Worm (Caenorhabditis elegans): Measurements from ENCODE around the gene erh-2.

erh-2 gene

DNA sequence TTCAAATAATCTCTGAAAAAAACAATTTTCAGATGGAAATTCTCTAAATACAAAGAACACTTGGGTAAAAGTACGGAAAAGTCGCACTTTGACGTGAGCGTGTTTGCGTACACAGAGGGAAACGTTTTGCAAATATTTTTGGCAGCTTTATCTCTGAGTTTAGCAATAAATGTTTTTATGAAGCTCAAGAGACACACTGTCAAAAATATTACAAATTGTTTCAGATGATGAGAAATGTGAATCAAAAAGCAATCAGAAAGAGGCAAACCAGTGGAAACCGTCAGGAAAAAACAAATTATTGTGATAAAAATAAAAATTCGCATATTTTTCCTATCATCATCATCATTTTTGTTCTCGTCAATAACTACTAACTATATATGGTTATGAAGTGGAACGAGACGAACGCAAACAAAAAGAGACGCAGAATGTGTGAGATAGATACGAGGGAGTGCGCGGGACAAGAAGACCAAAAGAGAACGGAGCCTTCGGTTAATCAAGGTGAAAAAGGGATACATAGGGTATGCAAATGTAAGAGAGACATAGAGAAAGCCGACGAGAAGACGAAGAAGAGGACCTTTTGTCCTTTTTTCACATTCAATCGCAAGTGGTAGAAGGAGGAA lies 19.4 kb downstream of the erh-2 start, which contains the start of gene sel-2 (continued):
- no peak for TF ChIP-seq snpc-4 (tag; optimal IDR thresholded peaks at IDR 0.05)

DNA sequence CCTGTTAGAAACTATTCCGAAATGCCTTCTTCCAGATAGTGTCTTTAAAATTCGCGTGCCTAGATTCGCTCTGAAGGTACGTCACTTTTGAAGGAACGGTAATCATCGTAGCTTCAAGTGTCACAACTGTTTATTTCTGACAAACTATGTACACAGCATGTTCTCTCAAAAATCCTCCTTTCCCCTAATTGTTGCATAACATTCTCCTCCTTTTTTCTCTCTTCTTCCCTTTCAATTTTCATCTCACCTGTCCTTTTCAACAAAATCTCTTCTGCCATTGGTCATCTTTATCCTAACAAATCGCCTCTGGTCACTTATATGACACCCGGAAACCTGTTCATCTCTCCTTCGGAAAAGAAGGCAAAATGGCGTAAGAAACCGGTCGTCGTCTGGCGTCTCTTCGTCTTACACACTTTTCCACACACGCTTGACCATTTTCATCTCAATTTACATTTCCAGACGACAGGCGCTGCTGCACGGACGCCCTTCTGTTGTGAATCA lies 23.1 kb downstream of the erh-2 start, which contains the start of gene lips-3:
Gene lips-3, plus strand, starts transcription at position 458 of the 501 bp plus-strand sequence.
- TF ChIP-seq ama-1 (optimal IDR thresholded peaks at IDR 0.05) = no peak
- peak; percentile 11 for TF ChIP-seq lin-14 (GFP tag; optimal IDR thresholded peaks at IDR 0.05)
- TF ChIP-seq unc-30 (tag; optimal IDR thresholded peaks at IDR 0.05) = no peak
- TF ChIP-seq efl-1 (optimal IDR thresholded peaks at IDR 0.05) = no peak
- TF ChIP-seq efl-1 (GFP tag; optimal IDR thresholded peaks at IDR 0.05 in 1 of 2) = no peak
- TF ChIP-seq dsc-1 (tag; optimal IDR thresholded peaks at IDR 0.05) = no peak
- no peak for TF ChIP-seq C04F5.9 (tag; optimal IDR thresholded peaks at IDR 0.05)
- TF ChIP-seq C16A3.4 (tag; optimal IDR thresholded peaks at IDR 0.05) = no peak
- TF ChIP-seq zip-4 (GFP tag; optimal IDR thresholded peaks at IDR 0.05) = no peak
- no peak for TF ChIP-seq xbp-1 (tag; optimal IDR thresholded peaks at IDR 0.05)
- no peak for TF ChIP-seq ces-1 (GFP tag; optimal IDR thresholded peaks at IDR 0.05)
- no peak for TF ChIP-seq hlh-4 (tag; optimal IDR thresholded peaks at IDR 0.05)
- no peak for TF ChIP-seq alr-1 (tag; optimal IDR thresholded peaks at IDR 0.05; ENCODE audit: borderline replicate concordance)
- no peak for TF ChIP-seq fkh-10 (GFP tag; optimal IDR thresholded peaks at IDR 0.05)
- TF ChIP-seq blmp-1 (tag; optimal IDR thresholded peaks at IDR 0.05) = peak; percentile 91
- no peak for TF ChIP-seq mef-2 (tag; optimal IDR thresholded peaks at IDR 0.05)
- no peak for TF ChIP-seq fos-1 (tag; optimal IDR thresholded peaks at IDR 0.05)

- TF ChIP-seq lin-14 (GFP tag; optimal IDR thresholded peaks at IDR 0.05) (peak; percentile 48), sup-37 (GFP tag; optimal IDR thresholded peaks at IDR 0.05) (no peak), lir-3 (tag; optimal IDR thresholded peaks at IDR 0.05; ENCODE audit: poor library complexity) (no peak), skn-1 (tag; optimal IDR thresholded peaks at IDR 0.05) (no peak), fkh-10 (GFP tag; optimal IDR thresholded peaks at IDR 0.05) (peak; percentile 46)
Observed at ce11 chrIII:4622375-4623130, 29.5 kb downstream of the erh-2 start, which contains the start of gene lron-5. lron-5 (plus strand) TSS chrIII:4623029.

DNA sequence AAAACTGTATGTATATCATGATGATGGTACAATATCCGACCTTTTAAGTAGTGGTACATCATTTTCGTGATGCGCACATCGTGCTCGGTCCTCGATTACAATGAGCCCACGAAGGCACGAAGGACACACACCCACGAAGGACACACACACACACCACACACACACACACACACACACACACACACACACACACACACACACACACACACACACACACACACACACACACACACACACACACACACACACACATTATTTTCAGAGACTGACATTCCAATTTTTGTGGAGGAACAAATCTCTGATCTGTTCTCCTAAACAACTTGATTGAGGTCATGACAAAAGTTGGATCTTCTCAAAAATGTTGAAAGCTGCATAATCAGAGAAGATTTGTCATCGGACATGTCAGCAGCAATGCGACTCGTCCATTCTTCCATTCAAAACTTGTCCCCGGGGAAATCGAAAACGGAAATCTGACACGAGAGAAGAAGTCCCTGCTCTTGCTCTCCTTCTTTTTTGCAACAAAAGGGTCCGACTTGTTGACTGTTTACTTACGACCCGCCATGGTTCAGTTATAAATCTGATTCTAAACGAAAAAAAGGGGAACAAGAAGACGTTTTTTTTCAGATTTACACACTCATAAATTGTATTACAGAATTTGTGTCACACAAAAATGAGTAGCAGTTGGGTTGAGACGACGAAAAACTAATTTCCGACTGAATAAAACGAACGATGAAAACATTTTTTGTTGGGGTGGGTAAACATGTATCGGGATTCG lies 33.3 kb downstream of the erh-2 start:
- TF ChIP-seq lin-14 (GFP tag; optimal IDR thresholded peaks at IDR 0.05) (peak; percentile 62), fkh-10 (GFP tag; optimal IDR thresholded peaks at IDR 0.05) (peak; percentile 78), mab-9 (GFP tag; IDR thresholded peaks at IDR 0.05) (peak; percentile 49; the same call in 1 of the 2 replicates), egl-27 (tag; optimal IDR thresholded peaks at IDR 0.05) (no peak)

DNA sequence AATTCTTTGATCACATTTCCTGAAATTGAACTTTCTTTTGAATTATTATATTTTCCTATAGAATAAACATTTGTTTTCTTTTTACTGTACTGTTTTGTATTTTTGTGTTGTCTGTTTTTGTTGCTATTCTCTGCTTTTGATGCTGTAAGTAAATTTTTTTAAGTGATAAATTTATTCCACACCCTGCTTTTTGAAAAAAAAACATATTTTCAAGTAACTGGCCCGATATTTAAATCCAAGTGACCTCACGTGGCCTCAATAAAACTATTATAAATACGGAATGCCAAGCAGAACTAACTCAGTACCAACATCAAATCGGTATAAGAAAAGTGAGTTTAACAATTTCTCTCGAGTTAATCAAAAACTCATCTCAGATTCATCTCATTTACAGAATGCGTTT lies 35.1 kb downstream of the erh-2 start, which contains the start of gene clec-151:
Gene clec-151, plus strand, starts transcription at position 301 of the 400 bp plus-strand sequence.
- TF ChIP-seq unc-30 (tag; optimal IDR thresholded peaks at IDR 0.05) (no peak), ztf-11 (tag; optimal IDR thresholded peaks at IDR 0.05) (no peak), mep-1 (tag; optimal IDR thresholded peaks at IDR 0.05) (no peak), nhr-237 (tag; optimal IDR thresholded peaks at IDR 0.05) (no peak), hpl-2 (GFP tag; optimal IDR thresholded peaks at IDR 0.05) (no peak), swsn-7 (tag; optimal IDR thresholded peaks at IDR 0.05) (no peak), nhr-84 (tag; optimal IDR thresholded peaks at IDR 0.05) (no peak), efl-3 (GFP tag; optimal IDR thresholded peaks at IDR 0.05) (no peak), pax-3 (tag; optimal IDR thresholded peaks at IDR 0.05) (no peak)
